Worm (Caenorhabditis elegans): ENCODE measurements around the gene pat-6.
A peak's percentile ranks its signal among the peaks of the same experiment; 100 is the strongest.

pat-6 gene

DNA sequence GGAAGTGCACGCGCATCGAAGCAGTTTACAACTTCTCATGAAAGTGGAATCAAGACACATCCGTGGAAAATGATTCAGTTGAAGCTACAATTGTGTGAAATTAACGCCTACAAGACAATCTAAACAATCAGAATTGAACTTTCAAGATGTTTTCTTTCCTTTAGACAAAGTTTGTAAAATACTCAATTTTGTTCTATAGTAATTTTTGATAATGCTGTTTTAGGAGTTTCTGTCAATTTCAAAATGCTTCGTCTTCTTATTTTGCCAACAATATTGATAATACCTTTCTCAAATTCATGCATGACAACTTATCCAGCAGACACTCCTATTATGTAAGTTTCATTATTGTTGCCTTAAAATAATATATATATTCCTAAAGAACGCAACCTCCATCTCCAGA lies 5.1 kb upstream of the pat-6 start, which contains the start of gene T21D12.11:
TSS of gene T21D12.11 (plus strand) at position 301 of the 400 bp plus-strand sequence.
- no peak for TF ChIP-seq mab-5 (tag; optimal IDR thresholded peaks at IDR 0.05)
- no peak for TF ChIP-seq ham-2 (GFP tag; optimal IDR thresholded peaks at IDR 0.05)
- TF ChIP-seq sem-2 (GFP tag; optimal IDR thresholded peaks at IDR 0.05), result no peak
- no peak for TF ChIP-seq snpc-4 (tag; optimal IDR thresholded peaks at IDR 0.05)
- TF ChIP-seq lin-13 (tag; optimal IDR thresholded peaks at IDR 0.05), result no peak
- TF ChIP-seq zip-8 (tag; optimal IDR thresholded peaks at IDR 0.05), result no peak
- no peak for TF ChIP-seq lsy-2 (tag; optimal IDR thresholded peaks at IDR 0.05)
- no peak for TF ChIP-seq mep-1 (tag; optimal IDR thresholded peaks at IDR 0.05)

DNA sequence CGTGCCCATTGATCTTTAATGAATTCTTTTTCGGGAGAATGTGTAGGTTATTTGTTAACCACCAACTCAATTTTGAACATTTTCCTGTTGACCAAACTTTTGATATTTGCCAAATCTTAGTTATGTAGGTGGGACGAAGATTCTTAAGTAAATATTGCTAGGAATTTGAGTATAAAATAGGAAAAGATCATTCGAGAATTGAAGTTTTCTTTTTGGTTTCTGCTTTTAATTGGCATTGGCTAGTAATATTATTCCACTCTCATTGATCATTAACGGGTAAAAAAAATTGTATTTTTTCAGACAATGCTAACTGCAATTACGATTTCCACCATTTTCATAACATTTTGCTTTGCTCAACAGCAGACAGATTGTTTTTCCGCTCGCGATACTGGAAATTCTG lies 2.1 kb upstream of the pat-6 start, which contains the start of gene T21D12.12:
TSS of gene T21D12.12 (plus strand) at position 301 of the 400 bp plus-strand sequence.
- TF ChIP-seq snpc-4 (tag; optimal IDR thresholded peaks at IDR 0.05), result no peak
- no peak for TF ChIP-seq tbx-8 (GFP tag; optimal IDR thresholded peaks at IDR 0.05)
- no peak for TF ChIP-seq lin-32 (GFP tag; optimal IDR thresholded peaks at IDR 0.05)
- no peak for TF ChIP-seq cnd-1 (tag; optimal IDR thresholded peaks at IDR 0.05)
- TF ChIP-seq ceh-39 (tag; optimal IDR thresholded peaks at IDR 0.05), result no peak
- no peak for TF ChIP-seq unc-120 (tag; optimal IDR thresholded peaks at IDR 0.05; ENCODE audit: poor library complexity, severe bottlenecking)
- no peak for TF ChIP-seq lin-13 (tag; optimal IDR thresholded peaks at IDR 0.05)
- no peak for TF ChIP-seq nhr-12 (tag; optimal IDR thresholded peaks at IDR 0.05)
- TF ChIP-seq drap-1 (GFP tag; optimal IDR thresholded peaks at IDR 0.05), result no peak
- TF ChIP-seq mep-1 (tag; optimal IDR thresholded peaks at IDR 0.05), result no peak
- TF ChIP-seq unc-39 (tag; optimal IDR thresholded peaks at IDR 0.05), result no peak
- no peak for TF ChIP-seq mab-5 (tag; optimal IDR thresholded peaks at IDR 0.05)
- TF ChIP-seq nhr-28 (tag; optimal IDR thresholded peaks at IDR 0.05), result no peak
- TF ChIP-seq lsy-2 (tag; optimal IDR thresholded peaks at IDR 0.05), result no peak
- no peak for TF ChIP-seq pha-4 (tag; optimal IDR thresholded peaks at IDR 0.05)
- no peak for TF ChIP-seq hlh-1 (tag; optimal IDR thresholded peaks at IDR 0.05)

DNA sequence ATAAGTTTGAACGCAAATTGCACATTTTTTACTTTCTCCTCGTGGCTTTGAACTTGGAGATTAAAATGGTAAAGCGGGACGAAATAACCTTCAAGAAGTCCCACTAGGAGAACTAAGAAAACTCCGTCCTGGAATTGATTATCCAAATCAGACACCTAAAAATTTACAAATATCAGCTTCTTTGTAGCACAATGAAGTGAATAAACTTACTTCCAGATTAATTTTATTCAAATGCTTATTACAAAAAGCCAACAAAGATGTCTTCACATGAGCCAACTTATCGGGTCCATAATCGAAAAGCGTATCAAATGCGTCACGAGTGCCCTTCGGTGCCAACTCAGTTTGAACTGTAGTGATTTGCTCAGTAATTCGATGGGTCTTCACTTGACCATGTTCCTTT lies 1.6 kb downstream of the pat-6 start:
- no peak for TF ChIP-seq elt-1 (tag; optimal IDR thresholded peaks at IDR 0.05; ENCODE audit: borderline replicate concordance, insufficient read depth)
- TF ChIP-seq snpc-4 (tag; optimal IDR thresholded peaks at IDR 0.05), result no peak
- no peak for TF ChIP-seq pha-4 (tag; optimal IDR thresholded peaks at IDR 0.05)
- TF ChIP-seq bed-3 (GFP tag; optimal IDR thresholded peaks at IDR 0.05), result no peak
- TF ChIP-seq zip-8 (tag; optimal IDR thresholded peaks at IDR 0.05), result no peak
- no peak for TF ChIP-seq lin-13 (tag; optimal IDR thresholded peaks at IDR 0.05)
- TF ChIP-seq nhr-76 (tag; optimal IDR thresholded peaks at IDR 0.05), result no peak
- no peak for TF ChIP-seq sem-2 (GFP tag; optimal IDR thresholded peaks at IDR 0.05)
- no peak for TF ChIP-seq hlh-1 (tag; optimal IDR thresholded peaks at IDR 0.05)
- no peak for TF ChIP-seq unc-120 (tag; optimal IDR thresholded peaks at IDR 0.05; ENCODE audit: poor library complexity, severe bottlenecking)
- no peak for TF ChIP-seq cnd-1 (tag; optimal IDR thresholded peaks at IDR 0.05)
- no peak for TF ChIP-seq mab-5 (tag; optimal IDR thresholded peaks at IDR 0.05)
- TF ChIP-seq nhr-237 (tag; optimal IDR thresholded peaks at IDR 0.05), result no peak
- no peak for TF ChIP-seq mls-2 (tag; optimal IDR thresholded peaks at IDR 0.05)
- TF ChIP-seq nhr-28 (tag; optimal IDR thresholded peaks at IDR 0.05), result no peak
- no peak for TF ChIP-seq ces-1 (GFP tag; optimal IDR thresholded peaks at IDR 0.05)
- TF ChIP-seq unc-62 (GFP tag; optimal IDR thresholded peaks at IDR 0.05), result no peak
- TF ChIP-seq sptf-1 (tag; optimal IDR thresholded peaks at IDR 0.05), result no peak
- no peak for TF ChIP-seq lin-32 (GFP tag; optimal IDR thresholded peaks at IDR 0.05)
- no peak for TF ChIP-seq ceh-83 (GFP tag; optimal IDR thresholded peaks at IDR 0.05)

DNA sequence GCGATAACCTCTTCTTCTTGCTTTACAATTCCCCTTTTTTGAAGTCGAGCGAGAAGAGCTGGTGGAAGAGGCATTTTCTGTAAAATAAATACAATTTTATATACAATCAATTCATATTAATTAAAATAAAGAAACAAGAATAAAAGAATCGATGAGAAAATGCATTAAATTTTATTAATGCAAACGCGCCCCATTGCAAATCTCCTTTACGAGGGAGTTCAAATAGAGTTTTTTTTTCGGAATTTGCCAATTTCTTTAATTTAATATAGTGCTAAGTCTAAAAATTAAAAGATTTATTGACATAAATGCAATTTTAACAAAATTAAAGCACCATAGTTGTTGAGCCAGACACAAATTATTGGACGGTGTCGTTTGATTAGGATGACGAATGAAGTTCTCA lies 2.4 kb downstream of the pat-6 start, which contains the start of gene pqbp-1.1:
TSS of gene pqbp-1.1 (minus strand) at position 77 of the 400 bp plus-strand sequence.
- TF ChIP-seq nhr-237 (tag; optimal IDR thresholded peaks at IDR 0.05) (peak; percentile 7), lin-13 (tag; optimal IDR thresholded peaks at IDR 0.05) (no peak), pha-4 (tag; optimal IDR thresholded peaks at IDR 0.05) (peak; percentile 40), mab-5 (tag; optimal IDR thresholded peaks at IDR 0.05) (peak; percentile 42), sptf-1 (tag; optimal IDR thresholded peaks at IDR 0.05) (peak; percentile 5), nhr-76 (tag; optimal IDR thresholded peaks at IDR 0.05) (no peak), ces-1 (GFP tag; optimal IDR thresholded peaks at IDR 0.05) (peak; percentile 98), lsy-2 (tag; optimal IDR thresholded peaks at IDR 0.05) (peak; percentile 68), mep-1 (tag; optimal IDR thresholded peaks at IDR 0.05) (peak; percentile 19), ceh-39 (tag; optimal IDR thresholded peaks at IDR 0.05) (peak; percentile 60), nhr-2 (tag; optimal IDR thresholded peaks at IDR 0.05) (peak; percentile 12)

DNA sequence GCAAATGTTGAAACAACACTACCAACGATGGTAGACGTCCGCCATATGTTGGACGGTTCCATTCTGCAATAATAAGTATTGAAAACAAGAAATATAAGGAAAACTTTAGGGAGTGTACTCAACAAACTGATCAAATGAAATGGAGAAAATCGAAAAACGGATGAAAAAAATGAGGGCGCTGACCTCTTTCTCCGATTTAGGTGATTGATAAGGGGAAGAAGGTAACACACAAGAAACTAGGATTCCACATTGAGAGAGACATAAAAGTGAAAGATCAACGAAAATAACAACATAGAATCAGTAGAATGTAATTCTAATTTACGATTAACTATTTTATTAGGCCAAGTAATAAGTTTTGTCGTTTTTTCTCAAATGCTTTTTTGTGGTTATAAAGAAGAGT lies 4.9 kb downstream of the pat-6 start, which contains the start of gene dpy-9:
TSS of gene dpy-9 (minus strand) at position 63 of the 400 bp plus-strand sequence.
- TF ChIP-seq ces-1 (GFP tag; optimal IDR thresholded peaks at IDR 0.05), result no peak
- TF ChIP-seq flh-1 (GFP tag; optimal IDR thresholded peaks at IDR 0.05), result no peak
- TF ChIP-seq ztf-11 (tag; optimal IDR thresholded peaks at IDR 0.05), result no peak
- no peak for TF ChIP-seq ceh-83 (GFP tag; optimal IDR thresholded peaks at IDR 0.05)
- no peak for TF ChIP-seq mep-1 (tag; optimal IDR thresholded peaks at IDR 0.05)
- TF ChIP-seq sptf-1 (tag; optimal IDR thresholded peaks at IDR 0.05), result no peak
- no peak for TF ChIP-seq sem-2 (GFP tag; optimal IDR thresholded peaks at IDR 0.05)
- TF ChIP-seq zip-8 (tag; optimal IDR thresholded peaks at IDR 0.05), result no peak
- no peak for TF ChIP-seq ceh-39 (tag; optimal IDR thresholded peaks at IDR 0.05)
- TF ChIP-seq snpc-4 (tag; optimal IDR thresholded peaks at IDR 0.05), result no peak
- TF ChIP-seq mls-2 (tag; optimal IDR thresholded peaks at IDR 0.05), result no peak
- TF ChIP-seq tbx-8 (GFP tag; optimal IDR thresholded peaks at IDR 0.05), result no peak
- TF ChIP-seq mab-5 (tag; optimal IDR thresholded peaks at IDR 0.05), result no peak
- TF ChIP-seq unc-62 (GFP tag; optimal IDR thresholded peaks at IDR 0.05), result no peak
- no peak for TF ChIP-seq nhr-28 (tag; optimal IDR thresholded peaks at IDR 0.05)
- no peak for TF ChIP-seq cnd-1 (tag; optimal IDR thresholded peaks at IDR 0.05)
